Worm (Caenorhabditis elegans): ENCODE results near the gene glb-10.

The glb-10 gene

ce11 chrII:6309198-6309597, at the start of gene glb-10:
glb-10 (minus strand) TSS chrII:6309298.
- TF ChIP-seq egl-27 (tag; optimal IDR thresholded peaks at IDR 0.05): no peak
- no peak for TF ChIP-seq zag-1 (tag; optimal IDR thresholded peaks at IDR 0.05)
- no peak for TF ChIP-seq nhr-237 (tag; optimal IDR thresholded peaks at IDR 0.05)
- no peak for TF ChIP-seq nhr-10 (tag; optimal IDR thresholded peaks at IDR 0.05)
- no peak for TF ChIP-seq ztf-1 (GFP tag; conservative IDR thresholded peaks at IDR 0.05)
- TF ChIP-seq sma-3 (GFP tag; optimal IDR thresholded peaks at IDR 0.05): no peak
- TF ChIP-seq elt-3 (tag; optimal IDR thresholded peaks at IDR 0.05): no peak
- TF ChIP-seq snpc-4 (tag; optimal IDR thresholded peaks at IDR 0.05): no peak
- no peak for TF ChIP-seq ztf-4 (tag; optimal IDR thresholded peaks at IDR 0.05)
- no peak for TF ChIP-seq mdl-1 (tag; optimal IDR thresholded peaks at IDR 0.05)
- TF ChIP-seq R02D3.7 (tag; optimal IDR thresholded peaks at IDR 0.05): no peak

- TF ChIP-seq snpc-4 (tag; optimal IDR thresholded peaks at IDR 0.05): no peak
- no peak for TF ChIP-seq ama-1 (optimal IDR thresholded peaks at IDR 0.05)
- TF ChIP-seq mbf-1 (tag; optimal IDR thresholded peaks at IDR 0.05): no peak
- TF ChIP-seq fos-1 (tag; optimal IDR thresholded peaks at IDR 0.05): no peak
- no peak for TF ChIP-seq gmeb-1 (tag; optimal IDR thresholded peaks at IDR 0.05)
Observed at ce11 chrII:6358232-6358631, 49.1 kb upstream of the glb-10 start.

ce11 chrII:6355396-6356346, 46.6 kb upstream of the glb-10 start, which contains the start of gene C32D5.11:
C32D5.11 (minus strand) TSS chrII:6355446.
- TF ChIP-seq sem-4 (tag; optimal IDR thresholded peaks at IDR 0.05): peak; percentile 73
- no peak for TF ChIP-seq ceh-82 (tag; optimal IDR thresholded peaks at IDR 0.05)
- no peak for TF ChIP-seq ama-1 (optimal IDR thresholded peaks at IDR 0.05)
- TF ChIP-seq skn-1 (tag; optimal IDR thresholded peaks at IDR 0.05): no peak
- TF ChIP-seq peb-1 (tag; optimal IDR thresholded peaks at IDR 0.05): no peak
- TF ChIP-seq nhr-21 (tag; optimal IDR thresholded peaks at IDR 0.05): peak; percentile 36
- TF ChIP-seq lsy-2 (tag; optimal IDR thresholded peaks at IDR 0.05): peak; percentile 47 to 89
- TF ChIP-seq ZK546.5 (tag; optimal IDR thresholded peaks at IDR 0.05): no peak
- no peak for TF ChIP-seq R02D3.7 (tag; optimal IDR thresholded peaks at IDR 0.05)
- peak; percentile 72 for TF ChIP-seq sma-9 (GFP tag; optimal IDR thresholded peaks at IDR 0.05)
- TF ChIP-seq sma-9 (tag; optimal IDR thresholded peaks at IDR 0.05): no peak
- TF ChIP-seq zag-1 (tag; optimal IDR thresholded peaks at IDR 0.05): no peak
- no peak for TF ChIP-seq elt-1 (tag; optimal IDR thresholded peaks at IDR 0.05)
- TF ChIP-seq lin-13 (GFP tag; optimal IDR thresholded peaks at IDR 0.05): peak; percentile 72
- TF ChIP-seq ceh-16 (tag; optimal IDR thresholded peaks at IDR 0.05): no peak
- peak; percentile 81 for TF ChIP-seq unc-55 (GFP tag; optimal IDR thresholded peaks at IDR 0.05)
- TF ChIP-seq lin-11 (tag; optimal IDR thresholded peaks at IDR 0.05): peak; percentile 80
- no peak for TF ChIP-seq nhr-23 (tag; optimal IDR thresholded peaks at IDR 0.05)
- peak; percentile 81 for TF ChIP-seq nhr-129 (tag; optimal IDR thresholded peaks at IDR 0.05)
- no peak for TF ChIP-seq elt-3 (tag; optimal IDR thresholded peaks at IDR 0.05)
- TF ChIP-seq nhr-25 (tag; optimal IDR thresholded peaks at IDR 0.05): peak; percentile 74
- TF ChIP-seq mbf-1 (tag; optimal IDR thresholded peaks at IDR 0.05): no peak
- TF ChIP-seq Y55F3AM.14 (GFP tag; optimal IDR thresholded peaks at IDR 0.05): no peak
- peak; percentile 32 for TF ChIP-seq nhr-6 (tag; optimal IDR thresholded peaks at IDR 0.05)
- TF ChIP-seq ztf-1 (GFP tag; conservative IDR thresholded peaks at IDR 0.05): no peak
- TF ChIP-seq gmeb-1 (tag; optimal IDR thresholded peaks at IDR 0.05): peak; percentile 78
- TF ChIP-seq blmp-1 (tag; optimal IDR thresholded peaks at IDR 0.05; ENCODE audit: insufficient read depth): no peak
- TF ChIP-seq F13H6.1 (tag; optimal IDR thresholded peaks at IDR 0.05): peak; percentile 62
- TF ChIP-seq crh-2 (tag; optimal IDR thresholded peaks at IDR 0.05): peak; percentile 76
- no peak for TF ChIP-seq nhr-237 (tag; optimal IDR thresholded peaks at IDR 0.05)
- no peak for TF ChIP-seq mdl-1 (tag; optimal IDR thresholded peaks at IDR 0.05)
- TF ChIP-seq C34F6.9 (tag; optimal IDR thresholded peaks at IDR 0.05): peak; percentile 90
- peak; percentile 21 for TF ChIP-seq mab-5 (tag; optimal IDR thresholded peaks at IDR 0.05)
- TF ChIP-seq nhr-11 (tag; optimal IDR thresholded peaks at IDR 0.05): no peak
- no peak for TF ChIP-seq dmd-4 (tag; optimal IDR thresholded peaks at IDR 0.05)
- no peak for TF ChIP-seq unc-62 (GFP tag; optimal IDR thresholded peaks at IDR 0.05)
- TF ChIP-seq ztf-11 (tag; optimal IDR thresholded peaks at IDR 0.05): no peak
- no peak for TF ChIP-seq alr-1 (tag; optimal IDR thresholded peaks at IDR 0.05)
- peak; percentile 13 for TF ChIP-seq ztf-4 (tag; optimal IDR thresholded peaks at IDR 0.05)
- TF ChIP-seq nhr-77 (tag; optimal IDR thresholded peaks at IDR 0.05): no peak
- TF ChIP-seq unc-39 (tag; optimal IDR thresholded peaks at IDR 0.05): no peak
- TF ChIP-seq nhr-10 (tag; optimal IDR thresholded peaks at IDR 0.05): no peak
- TF ChIP-seq snpc-4 (tag; optimal IDR thresholded peaks at IDR 0.05): peak; percentile 56
- peak; percentile 77 for TF ChIP-seq fos-1 (tag; optimal IDR thresholded peaks at IDR 0.05)
- no peak for TF ChIP-seq lin-39 (tag; optimal IDR thresholded peaks at IDR 0.05)
